Fruit fly (Drosophila melanogaster): ENCODE data around the gene Hmx.

DNA sequence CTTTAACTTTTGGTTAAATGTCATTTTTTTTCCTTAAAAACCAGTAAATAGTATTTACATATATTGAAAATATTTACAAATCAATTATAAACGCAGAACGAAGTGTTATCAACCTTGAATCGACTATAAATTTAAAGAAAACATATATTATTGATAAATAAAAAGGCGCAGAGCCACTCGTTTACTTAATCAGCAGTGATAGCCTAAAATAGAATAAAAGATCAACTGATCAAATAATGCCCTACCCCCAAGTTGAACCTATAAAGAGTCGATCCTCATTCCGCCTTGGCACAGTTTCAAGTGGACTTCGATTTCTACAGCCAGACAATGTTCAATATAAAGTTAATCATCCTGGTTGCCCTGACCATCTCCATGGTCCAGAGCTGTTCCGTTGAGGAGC, 37.5 kb downstream of the Hmx start, which contains the start of gene CG7606:
- TF ChIP-seq usp (GFP tag; optimal IDR thresholded peaks at IDR 0.05) (no peak), pan (optimal IDR thresholded peaks at IDR 0.05) (no peak)
